Fruit fly (Drosophila melanogaster) whole organism, embryonic: Measurements from ENCODE around the gene slpr.

ENCODE experiments used
- Blimp-1 ChIP-seq: fragments of 200-800 bp; sonication (Bioruptor generic); optimal IDR thresholded peaks from 3 replicates; lab custom pipeline; 2018; ENCODE audit warnings: missing biosample characterization, missing genetic modification characterization, mild to moderate bottlenecking, moderate library complexity, missing genetic modification reagents
- CG10565 ChIP-seq: fragments of 200-800 bp; sonication (Bioruptor generic); optimal IDR thresholded peaks from 3 replicates; lab custom pipeline; 2016; ENCODE audit warnings: missing biosample characterization, mild to moderate bottlenecking, missing genetic modification characterization
- CG10979 ChIP-seq: fragments of 200-800 bp; sonication (Bioruptor generic); optimal IDR thresholded peaks from 2 replicates; lab custom pipeline; 2018; ENCODE audit warnings: missing biosample characterization, mild to moderate bottlenecking, missing genetic modification characterization, moderate library complexity
- CG13123 ChIP-seq: fragments of 200-800 bp; sonication (Bioruptor generic); optimal IDR thresholded peaks from 2 replicates; lab custom pipeline; 2016; ENCODE audit warnings: missing biosample characterization, missing genetic modification characterization
- CG15269 ChIP-seq: fragments of 200-800 bp; sonication (Bioruptor generic); optimal IDR thresholded peaks from 2 replicates; lab custom pipeline; 2018; ENCODE audit warnings: missing biosample characterization, mild to moderate bottlenecking, missing genetic modification characterization, moderate library complexity
- CG16779 ChIP-seq: fragments of 200-800 bp; sonication (Bioruptor generic); IDR thresholded peaks from 2 replicates; pipeline ENCODE4 v1.3.6; 2022; ENCODE audit warnings: missing biosample characterization, missing genetic modification characterization
- CG17186 ChIP-seq: fragments of 200-800 bp; sonication (Bioruptor generic); optimal IDR thresholded peaks from 3 replicates; lab custom pipeline; 2017; ENCODE audit warnings: missing biosample characterization, missing genetic modification reagents, missing genetic modification characterization
- CG17328 ChIP-seq: fragments of 200-800 bp; sonication (Bioruptor generic); IDR thresholded peaks from 2 replicates; pipeline ENCODE4 v1.3.6; 2022; ENCODE audit warnings: missing biosample characterization, missing genetic modification characterization
- CG17912 ChIP-seq: fragments of 200-800 bp; sonication (Bioruptor generic); optimal IDR thresholded peaks from 2 replicates; lab custom pipeline; 2018; ENCODE audit warnings: missing biosample characterization, mild to moderate bottlenecking, missing genetic modification characterization
- CG18011 ChIP-seq: fragments of 200-800 bp; sonication (Bioruptor generic); optimal IDR thresholded peaks from 2 replicates; lab custom pipeline; 2017; ENCODE audit warnings: missing biosample characterization, missing genetic modification characterization, mild to moderate bottlenecking, moderate library complexity, missing genotype
- CG18619 ChIP-seq: fragments of 200-800 bp; sonication (Bioruptor generic); optimal IDR thresholded peaks from 3 replicates; lab custom pipeline; 2017; ENCODE audit warnings: missing biosample characterization, mild to moderate bottlenecking, missing genetic modification characterization
- CG31441 ChIP-seq: fragments of 200-800 bp; sonication (Bioruptor generic); IDR thresholded peaks from 2 replicates; pipeline ENCODE4 v1.3.6; 2022; ENCODE audit warnings: missing biosample characterization, missing genetic modification characterization
- CG3281 ChIP-seq: fragments of 200-800 bp; sonication (Bioruptor generic); optimal IDR thresholded peaks from 3 replicates; lab custom pipeline; 2017; ENCODE audit warnings: missing biosample characterization, mild to moderate bottlenecking, missing genetic modification characterization
- CG42726 ChIP-seq: fragments of 200-800 bp; sonication (Bioruptor generic); IDR thresholded peaks from 2 replicates; pipeline ENCODE4 v1.3.6; 2022; ENCODE audit warnings: missing biosample characterization, missing genetic modification characterization; ENCODE audit not compliant: partially characterized antibody
- CG5180 ChIP-seq: fragments of 200-800 bp; sonication (Bioruptor generic); optimal IDR thresholded peaks from 3 replicates; lab custom pipeline; 2017; ENCODE audit warnings: missing biosample characterization, missing genetic modification characterization, mild to moderate bottlenecking, moderate library complexity, missing genetic modification reagents
- CG5953 ChIP-seq: fragments of 200-800 bp; sonication (Bioruptor generic); IDR thresholded peaks from 2 replicates; pipeline ENCODE4 v1.3.6; 2022; ENCODE audit warnings: missing biosample characterization, missing genetic modification characterization
- CG8089 ChIP-seq: fragments of 200-800 bp; sonication (Bioruptor generic); optimal IDR thresholded peaks from 3 replicates; lab custom pipeline; 2016; ENCODE audit warnings: missing biosample characterization, missing genetic modification characterization
- CG9817 ChIP-seq: fragments of 200-800 bp; sonication (Bioruptor generic); optimal IDR thresholded peaks from 2 replicates; lab custom pipeline; 2018; ENCODE audit warnings: missing biosample characterization, mild to moderate bottlenecking, missing genetic modification characterization, moderate library complexity
- CoRest ChIP-seq: fragments of 200-800 bp; sonication (Bioruptor generic); optimal IDR thresholded peaks from 3 replicates; lab custom pipeline; 2018; ENCODE audit warnings: missing biosample characterization, mild to moderate bottlenecking, missing genetic modification characterization, moderate library complexity
- Dp ChIP-seq: fragments of 200-800 bp; sonication (Bioruptor generic); optimal IDR thresholded peaks from 2 replicates; lab custom pipeline; 2018; ENCODE audit warnings: missing biosample characterization, mild to moderate bottlenecking, missing genetic modification characterization, moderate library complexity
- GATAe ChIP-seq: fragments of 200-800 bp; sonication (Bioruptor generic); conservative IDR thresholded peaks from 2 replicates; pipeline ENCODE4 v1.3.6; 2022; ENCODE audit warnings: missing biosample characterization, missing genetic modification characterization
- HLH4C ChIP-seq: fragments of 200-800 bp; sonication (Bioruptor generic); IDR thresholded peaks from 3 replicates; pipeline ENCODE4 v1.3.6; 2022; ENCODE audit warnings: missing biosample characterization, missing genetic modification characterization; ENCODE audit not compliant: partially characterized antibody
- Hand ChIP-seq: fragments of 200-800 bp; sonication (Bioruptor generic); optimal IDR thresholded peaks from 2 replicates; lab custom pipeline; 2017; ENCODE audit warnings: mild to moderate bottlenecking, missing biosample characterization, missing genetic modification reagents, missing genetic modification characterization
- Lhr ChIP-seq: fragments of 200-800 bp; sonication (Bioruptor generic); optimal IDR thresholded peaks from 3 replicates; lab custom pipeline; 2017; ENCODE audit warnings: mild to moderate bottlenecking, missing biosample characterization, missing genetic modification reagents, missing genetic modification characterization
- MESR4 ChIP-seq: fragments of 200-800 bp; sonication (Bioruptor generic); optimal IDR thresholded peaks from 2 replicates; lab custom pipeline; 2018; ENCODE audit warnings: missing biosample characterization, mild to moderate bottlenecking, missing genetic modification characterization, moderate library complexity
- Myb ChIP-seq: fragments of 200-800 bp; sonication (Bioruptor generic); optimal IDR thresholded peaks from 2 replicates; lab custom pipeline; 2016; ENCODE audit warnings: missing biosample characterization, missing genetic modification characterization
- Rfx ChIP-seq: fragments of 200-800 bp; sonication (Bioruptor generic); IDR thresholded peaks from 2 replicates; pipeline ENCODE4 v1.3.6; 2022; ENCODE audit warnings: missing biosample characterization, missing genetic modification characterization
- Sry-β ChIP-seq: fragments of 200-800 bp; sonication (Bioruptor generic); optimal IDR thresholded peaks from 2 replicates; lab custom pipeline; 2018; ENCODE audit warnings: missing biosample characterization, mild to moderate bottlenecking, missing genetic modification characterization, moderate library complexity
- Trl ChIP-seq, 3 experiments: fragments of >200 bp in 2 of 3; fragments of 200-800 bp in 1 of 3; sonication (Bioruptor generic) in 1 of 3; optimal IDR thresholded peaks; 2 replicates in 1 of 3; 3 replicates in 2 of 3; lab custom pipeline; 2016 to 2017; ENCODE audit warnings: missing biosample characterization in 1 of 3, missing genetic modification characterization in 1 of 3
- Vsx1 ChIP-seq: fragments of 200-800 bp; sonication (Bioruptor generic); optimal IDR thresholded peaks from 2 replicates; lab custom pipeline; 2017; ENCODE audit warnings: missing biosample characterization, mild to moderate bottlenecking, missing genetic modification characterization, missing genetic modification reagents
- YL-1 ChIP-seq: fragments of 200-800 bp; sonication (Bioruptor generic); optimal IDR thresholded peaks from 3 replicates; lab custom pipeline; 2017; ENCODE audit warnings: missing biosample characterization, mild to moderate bottlenecking, missing genetic modification characterization
- bigmax ChIP-seq: fragments of 200-800 bp; sonication (Bioruptor generic); optimal IDR thresholded peaks from 2 replicates; lab custom pipeline; 2018; ENCODE audit warnings: missing biosample characterization, mild to moderate bottlenecking, missing genetic modification characterization
- dm ChIP-seq: fragments of 200-800 bp; sonication (Bioruptor generic); optimal IDR thresholded peaks from 3 replicates; lab custom pipeline; 2016; ENCODE audit warnings: missing biosample characterization, missing genetic modification characterization
- ewg ChIP-seq: fragments of 200-800 bp; sonication (Bioruptor generic); optimal IDR thresholded peaks from 3 replicates; lab custom pipeline; 2017; ENCODE audit warnings: mild to moderate bottlenecking, missing biosample characterization, missing genetic modification reagents, missing genetic modification characterization
- fru ChIP-seq: fragments of >200 bp; optimal IDR thresholded peaks from 2 replicates; lab custom pipeline; 2017
- gcm ChIP-seq: fragments of 200-800 bp; sonication (Bioruptor generic); optimal IDR thresholded peaks from 2 replicates; lab custom pipeline; 2019; ENCODE audit warnings: missing biosample characterization, mild to moderate bottlenecking, missing genetic modification characterization, moderate library complexity
- gfzf ChIP-seq: fragments of 200-800 bp; sonication (Bioruptor generic); optimal IDR thresholded peaks from 2 replicates; lab custom pipeline; 2016; ENCODE audit warnings: missing biosample characterization, mild to moderate bottlenecking, missing genetic modification characterization, moderate library complexity
- ind ChIP-seq: fragments of 200-800 bp; sonication (Bioruptor generic); optimal IDR thresholded peaks from 3 replicates; lab custom pipeline; 2016; ENCODE audit warnings: missing biosample characterization, missing genetic modification characterization
- insv ChIP-seq, 2 experiments: fragments of 200-800 bp; sonication (Bioruptor generic); optimal IDR thresholded peaks; 3 replicates each; lab custom pipeline; 2016 to 2018; ENCODE audit warnings: missing biosample characterization in 2 of 2, missing genetic modification characterization in 2 of 2
- jumu ChIP-seq: fragments of 200-800 bp; sonication (Bioruptor generic); optimal IDR thresholded peaks from 3 replicates; lab custom pipeline; 2016; ENCODE audit warnings: missing biosample characterization, missing genetic modification characterization
- nom ChIP-seq: fragments of 200-800 bp; sonication (Bioruptor generic); optimal IDR thresholded peaks from 2 replicates; lab custom pipeline; 2017; ENCODE audit warnings: missing biosample characterization, missing genetic modification characterization, mild to moderate bottlenecking, moderate library complexity, missing genetic modification reagents
- peb ChIP-seq: fragments of 200-800 bp; sonication (Bioruptor generic); IDR thresholded peaks from 2 replicates; pipeline ENCODE4 v1.3.6; 2022; ENCODE audit warnings: missing biosample characterization, missing genetic modification characterization
- pnt ChIP-seq: fragments of 200-800 bp; sonication (Bioruptor generic); optimal IDR thresholded peaks from 3 replicates; lab custom pipeline; 2016; ENCODE audit warnings: missing biosample characterization, missing genetic modification characterization
- rib ChIP-seq: fragments of 200-800 bp; sonication (Bioruptor generic); IDR thresholded peaks from 2 replicates; pipeline ENCODE4 v1.3.6; 2022; ENCODE audit warnings: missing biosample characterization, missing genetic modification characterization
- run ChIP-seq: fragments of 200-800 bp; sonication (Bioruptor generic); optimal IDR thresholded peaks from 3 replicates; lab custom pipeline; 2018; ENCODE audit warnings: missing biosample characterization, mild to moderate bottlenecking, missing genetic modification characterization
- sd ChIP-seq: fragments of 200-800 bp; sonication (Bioruptor generic); optimal IDR thresholded peaks from 3 replicates; lab custom pipeline; 2018; ENCODE audit warnings: missing biosample characterization, mild to moderate bottlenecking, missing genetic modification characterization, moderate library complexity
- sens-2 ChIP-seq: fragments of 200-800 bp; sonication (Bioruptor generic); IDR thresholded peaks from 2 replicates; pipeline ENCODE4 v1.3.6; 2022; ENCODE audit warnings: missing biosample characterization, missing genetic modification characterization
- tgo ChIP-seq: fragments of 200-800 bp; sonication (Bioruptor generic); IDR thresholded peaks from 3 replicates; pipeline ENCODE4 v1.3.6; 2022; ENCODE audit warnings: missing biosample characterization, missing genetic modification characterization
- trem ChIP-seq: fragments of 200-800 bp; optimal IDR thresholded peaks from 3 replicates; lab custom pipeline; 2019; ENCODE audit warnings: missing biosample characterization, mild to moderate bottlenecking, missing genetic modification characterization, moderate library complexity

Gene slpr

DNA sequence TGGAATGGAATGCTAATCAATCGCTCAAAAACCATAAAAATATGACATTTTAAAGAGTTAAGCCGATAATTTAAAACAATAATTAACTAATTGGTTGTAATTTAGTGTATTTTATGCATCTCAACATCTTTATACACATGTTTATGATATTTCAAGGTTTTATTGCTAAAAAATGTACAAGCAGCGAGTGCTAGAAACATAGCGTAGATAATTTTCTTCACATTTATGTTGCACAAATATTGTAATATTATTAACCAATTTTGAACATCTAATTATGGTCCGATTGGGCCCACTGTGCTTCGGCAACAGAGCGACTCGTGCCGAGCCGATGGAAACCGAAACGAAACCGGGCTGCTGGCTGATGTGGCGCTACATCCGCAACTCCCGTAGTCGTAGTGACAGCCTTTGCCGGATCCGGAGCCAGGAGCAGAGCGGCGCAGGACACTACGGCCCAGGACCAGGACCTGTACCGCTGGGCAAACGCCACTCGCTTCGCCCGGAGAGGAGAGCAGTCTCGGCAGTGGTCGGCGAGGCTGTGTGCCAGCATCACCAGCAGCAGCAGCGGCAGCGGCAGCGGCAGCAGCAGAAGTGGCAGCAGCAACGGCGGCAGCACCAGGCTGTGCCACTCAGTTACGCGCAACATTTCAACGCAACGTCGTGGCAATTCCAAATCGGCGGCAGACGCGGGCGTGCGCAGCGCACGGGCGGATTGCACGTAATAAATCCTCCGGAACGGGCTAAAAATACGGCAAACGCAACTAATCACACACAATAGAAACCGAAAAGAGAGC lies 1.4 kb upstream of the slpr start, which contains the start of gene sdt (continued):
- TF ChIP-seq CG18619 (GFP tag; lab: Kevin White, UChicago), result peak; percentile 11
- no peak for TF ChIP-seq dm (GFP tag; lab: Kevin White, UChicago)
- no peak for TF ChIP-seq run
- no peak for TF ChIP-seq gcm
- no peak for TF ChIP-seq CG13123
- no peak for TF ChIP-seq trem (tag; lab: Kevin White, UChicago)
- TF ChIP-seq ind, result no peak
- TF ChIP-seq tgo (GFP tag; lab: Robert Waterston, UW), result no peak
- no peak for TF ChIP-seq Blimp-1 (GFP tag; lab: Kevin White, UChicago)
- no peak for TF ChIP-seq CG15269
- no peak for TF ChIP-seq nom (GFP tag; lab: Kevin White, UChicago)
- no peak for TF ChIP-seq CG18011 (GFP tag; lab: Kevin White, UChicago)
- no peak for TF ChIP-seq Lhr
- TF ChIP-seq Hand (GFP tag; lab: Kevin White, UChicago), result peak; percentile 9
- no peak for TF ChIP-seq HLH4C (GFP tag; lab: Robert Waterston, UW)
- TF ChIP-seq Myb (GFP tag; lab: Kevin White, UChicago), result no peak
- TF ChIP-seq Rfx, result no peak; the same call in 1 of the 2 replicates
- TF ChIP-seq MESR4 (GFP tag; lab: Kevin White, UChicago), result no peak
- no peak for TF ChIP-seq sd (tag; lab: Kevin White, UChicago)
- no peak; the same call in 1 of the 2 replicates for TF ChIP-seq CG31441 (GFP tag; lab: Robert Waterston, UW)
- no peak for TF ChIP-seq CG42726 (GFP tag; lab: Robert Waterston, UW)
- TF ChIP-seq rib (GFP tag; lab: Robert Waterston, UW), result no peak
- TF ChIP-seq pnt (GFP tag; lab: Kevin White, UChicago), result no peak
- no peak for TF ChIP-seq CG5180 (GFP tag; lab: Kevin White, UChicago)
- TF ChIP-seq GATAe (GFP tag; lab: Robert Waterston, UW), result no peak
- no peak for TF ChIP-seq bigmax (GFP tag; lab: Kevin White, UChicago)
- TF ChIP-seq CG9817 (tag; lab: Kevin White, UChicago), result no peak
- no peak for TF ChIP-seq Dp (GFP tag; lab: Kevin White, UChicago)
- no peak for TF ChIP-seq CG10565 (GFP tag; lab: Kevin White, UChicago)
- TF ChIP-seq CG8089 (GFP tag; lab: Kevin White, UChicago), result no peak
- TF ChIP-seq sens-2 (GFP tag; lab: Robert Waterston, UW), result no peak
- peak; percentile 25 for TF ChIP-seq CoRest (tag; lab: Kevin White, UChicago)
- TF ChIP-seq fru (lab: Kevin White, UChicago), result no peak
- TF ChIP-seq CG17912 (GFP tag; lab: Kevin White, UChicago), result no peak
- peak; percentile 69 for TF ChIP-seq CG16779 (GFP tag; lab: Robert Waterston, UW)
- no peak for TF ChIP-seq peb (GFP tag; lab: Robert Waterston, UW)
- TF ChIP-seq jumu (GFP tag; lab: Kevin White, UChicago), result no peak
- no peak for TF ChIP-seq CG10979 (tag; lab: Kevin White, UChicago)
- TF ChIP-seq gfzf (GFP tag; lab: Kevin White, UChicago), result no peak
- no peak for TF ChIP-seq Trl (optimal IDR thresholded peaks at IDR 0.05; lab: Kevin White, UChicago)
- no peak for TF ChIP-seq Trl (GFP tag; optimal IDR thresholded peaks at IDR 0.05; lab: Kevin White, UChicago)
- no peak for TF ChIP-seq CG5953 (GFP tag; lab: Robert Waterston, UW)
- no peak for TF ChIP-seq CG17186
- TF ChIP-seq Sry-β (GFP tag; lab: Kevin White, UChicago), result no peak
- no peak for TF ChIP-seq YL-1 (GFP tag; lab: Kevin White, UChicago)
- no peak for TF ChIP-seq CG17328 (GFP tag; lab: Robert Waterston, UW)
- TF ChIP-seq ewg (GFP tag; lab: Kevin White, UChicago), result peak; percentile 45
- TF ChIP-seq insv (GFP tag; optimal IDR thresholded peaks at IDR 0.05; lab: Kevin White, UChicago), result no peak
- TF ChIP-seq CG3281, result no peak
- no peak for TF ChIP-seq Vsx1 (GFP tag; lab: Kevin White, UChicago)
